Worm (Caenorhabditis elegans): ENCODE results near the gene plr-1.

- no peak for TF ChIP-seq ztf-11 (tag; optimal IDR thresholded peaks at IDR 0.05)
- TF ChIP-seq Y55F3AM.14 (GFP tag; optimal IDR thresholded peaks at IDR 0.05), result no peak
- TF ChIP-seq elt-3 (tag; optimal IDR thresholded peaks at IDR 0.05), result no peak
- TF ChIP-seq nhr-21 (tag; optimal IDR thresholded peaks at IDR 0.05), result no peak
Measured at ce11 chrIII:11496496-11496895, 39.8 kb downstream of the plr-1 start, which contains the start of gene Y66D12A.24.

All from whole organism, L2 larva.